Worm (Caenorhabditis elegans) whole organism, early embryonic: ENCODE results near the gene twk-46.

Source experiments
- F13C5.2 ChIP-seq: sonication (generic microtip); optimal IDR thresholded peaks from 2 replicates; lab custom pipeline; 2017; ENCODE audit warnings: mild to moderate bottlenecking, missing genetic modification characterization, inconsistent platforms, missing compliant biosample characterization
- ama-1 ChIP-seq: fragments of 150-350 bp; optimal IDR thresholded peaks from 2 replicates; lab custom pipeline; 2014
- ets-7 ChIP-seq: sonication (generic microtip); optimal IDR thresholded peaks from 2 replicates; lab custom pipeline; 2016; ENCODE audit warnings: missing genotype, missing genetic modification characterization, missing compliant biosample characterization
- flt-1 ChIP-seq: fragments of 200-800 bp; sonication (Bioruptor generic); IDR thresholded peaks from 2 replicates; pipeline ENCODE4 v1.3.6; 2022; ENCODE audit warnings: missing genetic modification characterization, missing compliant biosample characterization
- hmbx-1 ChIP-seq: sonication (generic microtip); optimal IDR thresholded peaks from 2 replicates; lab custom pipeline; 2016; ENCODE audit warnings: mild to moderate bottlenecking, missing genetic modification characterization, missing compliant biosample characterization
- hnd-1 ChIP-seq: sonication (generic microtip); optimal IDR thresholded peaks from 2 replicates; lab custom pipeline; 2016; ENCODE audit warnings: missing genetic modification characterization, missing compliant biosample characterization
- pes-1 ChIP-seq: fragments of 200-800 bp; sonication (Bioruptor generic); IDR thresholded peaks from 2 replicates; pipeline ENCODE4 v1.3.6; 2022; ENCODE audit warnings: missing genetic modification reagents, missing genetic modification characterization, missing compliant biosample characterization
- scrt-1 ChIP-seq: fragments of 200-800 bp; sonication (Bioruptor generic); IDR thresholded peaks from 2 replicates; pipeline ENCODE4 v1.3.6; 2022; ENCODE audit warnings: missing genetic modification characterization, missing compliant biosample characterization
- sea-1 ChIP-seq: fragments of 200-800 bp; sonication (Bioruptor generic); conservative IDR thresholded peaks from 2 replicates; pipeline ENCODE4 v1.3.6; 2022; ENCODE audit warnings: missing genetic modification characterization, missing compliant biosample characterization
- tbx-11 ChIP-seq: fragments of 200-800 bp; sonication (Bioruptor generic); IDR thresholded peaks from 2 replicates; pipeline ENCODE4 v1.3.6; 2022; ENCODE audit warnings: missing genetic modification characterization, missing compliant biosample characterization
- tra-4 ChIP-seq: sonication (generic microtip); optimal IDR thresholded peaks from 2 replicates; lab custom pipeline; 2017; ENCODE audit warnings: missing genetic modification characterization, missing compliant biosample characterization

DNA sequence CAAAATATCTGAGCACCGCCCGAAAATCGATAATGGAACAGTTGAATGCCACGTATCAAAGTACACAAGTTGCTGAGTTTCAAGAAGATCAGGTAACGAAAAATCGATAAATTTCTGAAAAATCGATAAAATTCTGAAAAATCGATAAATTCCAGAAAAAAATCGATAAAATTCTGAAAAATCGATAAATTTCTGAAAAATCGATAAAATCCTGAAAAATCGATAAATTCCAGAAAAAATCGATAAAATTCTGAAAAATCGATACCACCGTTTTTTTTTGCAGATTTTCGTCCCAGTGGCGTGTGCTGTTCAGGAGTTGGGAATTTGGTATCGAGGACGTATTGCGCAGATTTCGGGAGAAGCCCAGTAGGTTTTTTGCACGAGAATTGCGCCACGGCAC is 32.6 kb upstream of the twk-46 start:
- no peak for TF ChIP-seq scrt-1 (GFP tag; lab: Robert Waterston, UW)
- TF ChIP-seq ama-1: no peak
- no peak for TF ChIP-seq hmbx-1 (tag; lab: Kevin White, UChicago)
- TF ChIP-seq hnd-1: no peak
- no peak for TF ChIP-seq pes-1 (GFP tag; lab: Robert Waterston, UW)
- TF ChIP-seq tra-4 (tag; lab: Kevin White, UChicago): no peak
- no peak for TF ChIP-seq sea-1 (GFP tag; lab: Robert Waterston, UW)
- no peak for TF ChIP-seq F13C5.2 (tag; lab: Kevin White, UChicago)
- TF ChIP-seq ets-7 (tag; lab: Kevin White, UChicago): no peak
- no peak for TF ChIP-seq tbx-11
- no peak for TF ChIP-seq flt-1 (GFP tag; lab: Robert Waterston, UW)
